Worm (Caenorhabditis elegans) whole organism, L3 larva: Measurements from ENCODE around the gene C44B7.5.

Source experiments
- aly-2 ChIP-seq: fragments of 150-350 bp; optimal IDR thresholded peaks from 2 replicates; lab custom pipeline; 2014; ENCODE audit warnings: missing biosample characterization, missing genetic modification characterization
- ama-1 ChIP-seq: fragments of 150-350 bp; optimal IDR thresholded peaks from 2 replicates; lab custom pipeline; 2018
- ceh-82 ChIP-seq: fragments of 150-350 bp; optimal IDR thresholded peaks from 2 replicates; lab custom pipeline; 2014; ENCODE audit warnings: missing biosample characterization, missing genetic modification characterization
- daf-12 ChIP-seq: fragments of 150-350 bp; optimal IDR thresholded peaks from 2 replicates; lab custom pipeline; 2014; ENCODE audit warnings: missing biosample characterization, missing genetic modification reagents, missing genetic modification characterization
- egl-27 ChIP-seq: sonication (generic microtip); optimal IDR thresholded peaks from 4 replicates; lab custom pipeline; 2017; ENCODE audit warnings: missing biosample characterization, missing genetic modification reagents, missing genetic modification characterization
- egl-5 ChIP-seq: fragments of 150-350 bp; optimal IDR thresholded peaks from 2 replicates; lab custom pipeline; 2017; ENCODE audit warnings: missing biosample characterization, missing genetic modification reagents, missing genetic modification characterization, inconsistent platforms
- elt-1 ChIP-seq: fragments of 150-350 bp; optimal IDR thresholded peaks from 2 replicates; lab custom pipeline; 2014; ENCODE audit warnings: missing biosample characterization, missing genetic modification characterization
- elt-2 ChIP-seq: sonication (generic microtip); optimal IDR thresholded peaks from 2 replicates; lab custom pipeline; 2016; ENCODE audit warnings: missing genetic modification reagents, mild to moderate bottlenecking, missing genetic modification characterization, missing compliant biosample characterization
- elt-3 ChIP-seq, 3 experiments: fragments of 150-350 bp in 1 of 3; sonication (generic microtip) in 2 of 3; optimal IDR thresholded peaks; 2 replicates in 2 of 3; 4 replicates in 1 of 3; lab custom pipeline; 2014 to 2017; ENCODE audit warnings: missing biosample characterization in 3 of 3, missing genetic modification characterization in 3 of 3
- fkh-10 ChIP-seq: sonication (generic microtip); optimal IDR thresholded peaks from 2 replicates; lab custom pipeline; 2017; ENCODE audit warnings: missing biosample characterization, missing genetic modification reagents, missing genetic modification characterization
- fkh-2 ChIP-seq: fragments of 150-350 bp; optimal IDR thresholded peaks from 2 replicates; lab custom pipeline; 2014; ENCODE audit warnings: missing biosample characterization, missing genetic modification reagents, missing genetic modification characterization
- hmg-11 ChIP-seq: sonication (generic microtip); optimal IDR thresholded peaks from 2 replicates; lab custom pipeline; 2016; ENCODE audit warnings: missing genetic modification characterization, missing compliant biosample characterization
- jun-1 ChIP-seq: fragments of 150-350 bp; optimal IDR thresholded peaks from 2 replicates; lab custom pipeline; 2014; ENCODE audit warnings: missing biosample characterization, missing genetic modification reagents, missing genetic modification characterization
- lin-39 ChIP-seq: fragments of 150-350 bp; optimal IDR thresholded peaks from 2 replicates; lab custom pipeline; 2018; ENCODE audit warnings: missing biosample characterization, missing genetic modification reagents, missing genetic modification characterization
- mml-1 ChIP-seq: fragments of 150-350 bp; sonication (generic microtip); optimal IDR thresholded peaks from 3 replicates; lab custom pipeline; 2014; ENCODE audit warnings: missing biosample characterization, missing genetic modification characterization
- nfya-1 ChIP-seq: sonication (generic microtip); optimal IDR thresholded peaks from 2 replicates; lab custom pipeline; 2017; ENCODE audit warnings: missing genetic modification characterization, mild to moderate bottlenecking, missing compliant biosample characterization, antibody characterized with exemption, moderate library complexity; ENCODE audit not compliant: insufficient read depth
- nhr-12 ChIP-seq: fragments of 150-350 bp; optimal IDR thresholded peaks from 2 replicates; lab custom pipeline; 2014; ENCODE audit warnings: missing biosample characterization, missing genetic modification characterization
- nhr-23 ChIP-seq: fragments of 150-350 bp; optimal IDR thresholded peaks from 2 replicates; lab custom pipeline; 2014; ENCODE audit warnings: missing biosample characterization, missing genetic modification reagents, missing genetic modification characterization
- nhr-237 ChIP-seq: fragments of 150-350 bp; optimal IDR thresholded peaks from 2 replicates; lab custom pipeline; 2014; ENCODE audit warnings: missing biosample characterization, missing genetic modification characterization
- nhr-25 ChIP-seq: sonication (generic microtip); optimal IDR thresholded peaks from 2 replicates; lab custom pipeline; 2017; ENCODE audit warnings: missing biosample characterization, missing genetic modification characterization
- nhr-28 ChIP-seq: fragments of 150-350 bp; optimal IDR thresholded peaks from 2 replicates; lab custom pipeline; 2014; ENCODE audit warnings: missing biosample characterization, missing genetic modification characterization
- nhr-43 ChIP-seq: sonication (generic microtip); optimal IDR thresholded peaks from 2 replicates; lab custom pipeline; 2016; ENCODE audit warnings: mild to moderate bottlenecking, missing genetic modification characterization, missing compliant biosample characterization; ENCODE audit not compliant: poor library complexity, severe bottlenecking
- nhr-76 ChIP-seq: fragments of 150-350 bp; sonication (generic microtip); optimal IDR thresholded peaks from 5 replicates; lab custom pipeline; 2014; ENCODE audit warnings: missing biosample characterization, missing genetic modification characterization
- pha-4 ChIP-seq: fragments of 150-350 bp; optimal IDR thresholded peaks from 2 replicates; lab custom pipeline; 2014; ENCODE audit warnings: missing biosample characterization, missing genetic modification reagents, missing genetic modification characterization
- pqm-1 ChIP-seq: fragments of 150-350 bp; optimal IDR thresholded peaks from 2 replicates; lab custom pipeline; 2017; ENCODE audit warnings: missing biosample characterization, missing genetic modification characterization, inconsistent platforms
- sea-2 ChIP-seq: fragments of 150-350 bp; sonication (generic microtip); optimal IDR thresholded peaks from 4 replicates; lab custom pipeline; 2014; ENCODE audit warnings: missing biosample characterization, missing genetic modification reagents, missing genetic modification characterization
- skn-1 ChIP-seq: fragments of 150-350 bp; optimal IDR thresholded peaks from 2 replicates; lab custom pipeline; 2014; ENCODE audit warnings: missing biosample characterization, missing genetic modification characterization
- snpc-4 ChIP-seq: fragments of 150-350 bp; optimal IDR thresholded peaks from 2 replicates; lab custom pipeline; 2014; ENCODE audit warnings: missing biosample characterization, missing genetic modification characterization
- tbx-2 ChIP-seq: sonication (generic microtip); optimal IDR thresholded peaks from 2 replicates; lab custom pipeline; 2016; ENCODE audit warnings: mild to moderate bottlenecking, missing genetic modification characterization, missing compliant biosample characterization
- unc-39 ChIP-seq: sonication (generic microtip); optimal IDR thresholded peaks from 4 replicates; lab custom pipeline; 2017; ENCODE audit warnings: missing biosample characterization, missing genetic modification characterization
- unc-62 ChIP-seq: fragments of 150-350 bp; sonication (generic microtip); optimal IDR thresholded peaks from 4 replicates; lab custom pipeline; 2014; ENCODE audit warnings: missing biosample characterization, missing genetic modification reagents, missing genetic modification characterization
- ztf-11 ChIP-seq: fragments of 150-350 bp; optimal IDR thresholded peaks from 2 replicates; lab custom pipeline; 2014; ENCODE audit warnings: missing biosample characterization, missing genetic modification characterization

Gene C44B7.5

DNA sequence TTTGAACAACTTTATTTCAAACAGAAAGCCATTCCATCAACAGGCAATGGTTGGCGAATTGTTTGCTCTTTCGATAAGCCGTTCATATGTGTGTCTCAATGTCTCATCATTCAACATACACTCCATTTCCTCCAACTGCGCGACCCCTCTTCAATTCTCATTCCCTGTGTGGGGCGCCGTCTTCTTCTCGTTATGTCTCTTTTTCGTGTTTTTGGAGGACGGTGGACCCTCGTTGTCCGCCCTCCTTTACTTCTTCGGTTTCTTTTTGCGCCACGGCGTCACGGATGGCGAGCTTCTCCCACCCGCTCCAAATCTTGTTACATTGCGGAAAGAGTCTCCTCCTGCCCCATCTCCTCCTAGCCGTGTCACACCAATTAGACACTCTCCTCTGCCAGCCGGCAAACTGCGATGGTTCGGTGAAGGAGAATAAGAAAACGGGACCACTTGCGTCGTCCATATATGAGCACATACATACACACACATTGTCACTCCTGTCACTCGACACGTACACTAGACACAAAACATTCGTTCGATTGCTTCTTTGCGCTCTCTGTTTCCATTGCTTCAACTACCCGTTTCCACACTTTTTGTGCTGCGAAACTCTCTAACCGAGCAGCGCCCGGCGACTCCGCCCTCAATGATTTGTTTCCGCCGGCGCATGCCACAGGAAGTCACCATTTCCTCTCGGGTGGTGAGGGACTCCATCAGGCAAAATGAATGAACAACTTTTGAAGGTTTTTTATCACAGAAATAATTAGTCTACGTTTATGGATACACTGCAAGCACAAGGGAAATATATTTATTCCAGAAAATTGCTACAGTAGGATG is 44.1 kb downstream of the C44B7.5 start:
- TF ChIP-seq pqm-1 (tag; lab: Kevin White, UChicago) (peak; percentile 2), egl-5 (peak; percentile 4), tbx-2 (tag; lab: Kevin White, UChicago) (peak; percentile 57), pha-4 (tag; lab: Kevin White, UChicago) (peak; percentile 41), unc-62 (GFP tag; lab: Kevin White, UChicago) (no peak), lin-39 (tag; lab: Kevin White, UChicago) (peak; percentile 55)

DNA sequence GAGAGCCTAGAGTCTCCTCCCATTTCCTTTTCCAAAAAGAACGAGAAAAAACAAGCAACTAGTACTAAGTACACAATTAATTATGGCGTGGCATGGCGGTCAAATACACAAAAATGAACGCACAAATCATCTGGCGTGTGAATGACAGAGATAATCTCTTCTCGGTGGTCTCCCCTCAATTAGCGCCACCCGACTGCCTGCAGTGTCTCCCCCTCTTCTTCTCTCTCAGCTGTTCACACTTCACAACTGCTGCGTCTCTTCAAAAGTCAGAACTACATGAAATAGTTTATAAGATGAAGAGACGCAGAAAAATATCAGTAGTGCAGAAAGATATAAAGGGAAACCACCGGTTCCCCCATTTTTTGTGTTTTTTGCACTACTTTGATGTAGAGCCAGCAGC is 45.0 kb downstream of the C44B7.5 start:
- TF ChIP-seq aly-2 (tag; lab: Kevin White, UChicago) (no peak), ztf-11 (tag; lab: Kevin White, UChicago) (no peak), elt-3 (tag; optimal IDR thresholded peaks at IDR 0.05; lab: Kevin White, UChicago) (peak in 1 of 3 experiments; percentile 34), nfya-1 (peak; percentile 61), nhr-28 (tag; lab: Kevin White, UChicago) (no peak), jun-1 (tag; lab: Kevin White, UChicago) (peak; percentile 53), pha-4 (tag; lab: Kevin White, UChicago) (peak; percentile 54), unc-62 (GFP tag; lab: Kevin White, UChicago) (peak; percentile 35), nhr-43 (tag; lab: Kevin White, UChicago) (peak; percentile 43), nhr-76 (no peak), snpc-4 (peak; percentile 25), daf-12 (no peak), egl-5 (no peak), lin-39 (tag; lab: Kevin White, UChicago) (peak; percentile 78), unc-39 (tag; lab: Kevin White, UChicago) (no peak), nhr-237 (tag; lab: Kevin White, UChicago) (no peak), elt-2 (tag; lab: Kevin White, UChicago) (peak; percentile 34), elt-1 (tag; lab: Kevin White, UChicago) (peak; percentile 35), fkh-10 (GFP tag; lab: Kevin White, UChicago) (no peak), egl-27 (tag; lab: Kevin White, UChicago) (peak; percentile 52), sea-2 (GFP tag; lab: Kevin White, UChicago) (peak; percentile 14), nhr-23 (tag; lab: Kevin White, UChicago) (peak; percentile 68), nhr-25 (tag; lab: Kevin White, UChicago) (peak; percentile 58), ama-1 (lab: Kevin White, UChicago) (no peak)

DNA sequence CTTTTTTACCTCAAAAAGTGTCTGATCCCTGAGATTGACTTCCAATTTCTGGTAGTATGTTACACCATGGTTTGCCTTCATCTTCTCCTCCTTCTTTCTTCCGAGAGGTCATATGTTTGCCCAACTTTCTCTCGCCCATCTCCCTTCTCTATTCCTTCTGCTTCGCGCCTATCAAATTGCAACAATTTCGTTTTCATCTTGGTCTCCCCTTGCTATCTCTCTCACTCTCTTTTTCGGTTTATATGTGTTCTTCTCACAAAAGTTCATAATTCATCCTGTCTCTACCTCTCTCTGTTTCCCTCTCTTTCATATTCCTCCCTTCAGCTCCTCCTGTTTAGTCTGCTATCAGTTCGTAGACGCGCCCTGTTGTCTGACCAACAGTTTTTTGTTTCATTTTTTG is 45.7 kb downstream of the C44B7.5 start:
- peak; percentile 38 for TF ChIP-seq jun-1 (tag; lab: Kevin White, UChicago)
- peak; percentile 55 for TF ChIP-seq unc-62 (GFP tag; lab: Kevin White, UChicago)
- TF ChIP-seq nfya-1, result peak; percentile 61
- TF ChIP-seq pha-4 (tag; lab: Kevin White, UChicago), result peak; percentile 55
- TF ChIP-seq nhr-25 (tag; lab: Kevin White, UChicago), result peak; percentile 37
- no peak for TF ChIP-seq hmg-11
- TF ChIP-seq nhr-12 (tag; lab: Kevin White, UChicago), result no peak
- peak; percentile 81 for TF ChIP-seq elt-2 (tag; lab: Kevin White, UChicago)

DNA sequence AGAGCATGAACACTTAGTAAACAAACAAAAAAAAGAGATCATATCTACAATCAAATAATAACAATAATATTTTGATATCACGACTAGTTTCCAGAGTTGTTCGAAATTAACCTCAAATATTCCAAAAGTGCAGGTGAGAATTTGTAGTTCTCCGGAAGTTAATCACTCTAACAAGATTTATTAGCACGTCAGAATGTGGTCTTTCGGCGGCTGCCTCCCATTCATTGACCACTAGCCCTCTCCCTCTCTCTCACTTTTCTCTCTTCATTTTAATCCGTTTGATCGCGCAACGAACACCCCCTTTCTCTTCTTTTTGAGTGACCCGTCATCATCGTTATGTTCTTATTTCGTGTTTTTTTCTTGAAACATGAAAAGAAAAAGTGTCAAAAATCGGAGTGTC is 46.7 kb downstream of the C44B7.5 start:
- TF ChIP-seq nhr-12 (tag; lab: Kevin White, UChicago) (no peak), skn-1 (tag; lab: Kevin White, UChicago) (no peak), egl-5 (peak; percentile 45), jun-1 (tag; lab: Kevin White, UChicago) (no peak), tbx-2 (tag; lab: Kevin White, UChicago) (no peak), ceh-82 (tag; lab: Kevin White, UChicago) (no peak), elt-1 (tag; lab: Kevin White, UChicago) (no peak), mml-1 (tag; lab: Kevin White, UChicago) (no peak), nhr-43 (tag; lab: Kevin White, UChicago) (peak; percentile 63), nhr-23 (tag; lab: Kevin White, UChicago) (peak; percentile 53), unc-62 (GFP tag; lab: Kevin White, UChicago) (peak; percentile 91), nhr-28 (tag; lab: Kevin White, UChicago) (no peak), fkh-2 (tag; lab: Kevin White, UChicago) (no peak), nhr-25 (tag; lab: Kevin White, UChicago) (peak; percentile 38), lin-39 (tag; lab: Kevin White, UChicago) (peak; percentile 63), nhr-237 (tag; lab: Kevin White, UChicago) (no peak), elt-2 (tag; lab: Kevin White, UChicago) (no peak), nfya-1 (peak; percentile 27)
